Worm (Caenorhabditis elegans) whole organism, young adult: ENCODE results near the gene F20B6.6.

ENCODE experiments used
- B0261.1 ChIP-seq: sonication (generic microtip); optimal IDR thresholded peaks from 2 replicates; lab custom pipeline; 2016; ENCODE audit warnings: mild to moderate bottlenecking, missing genetic modification characterization, moderate library complexity, missing compliant biosample characterization
- C06A6.2 ChIP-seq: fragments of 200-800 bp; sonication (Bioruptor generic); conservative IDR thresholded peaks from 2 replicates; pipeline ENCODE4 v1.3.6; 2022; ENCODE audit warnings: missing genetic modification characterization, missing compliant biosample characterization
- F22D6.2 ChIP-seq: sonication (generic microtip); optimal IDR thresholded peaks from 2 replicates; lab custom pipeline; 2016; ENCODE audit warnings: mild to moderate bottlenecking, missing genetic modification characterization, missing compliant biosample characterization
- F23B12.7 ChIP-seq: sonication (generic microtip); optimal IDR thresholded peaks from 2 replicates; lab custom pipeline; 2017; ENCODE audit warnings: missing genetic modification characterization, mild to moderate bottlenecking, missing compliant biosample characterization, antibody characterized with exemption, moderate library complexity; ENCODE audit not compliant: insufficient read depth
- F37B4.10 ChIP-seq: fragments of 200-800 bp; sonication (Bioruptor generic); IDR thresholded peaks from 2 replicates; pipeline ENCODE4 v1.3.6; 2022; ENCODE audit warnings: missing genetic modification characterization, missing compliant biosample characterization
- F39B2.1 ChIP-seq: fragments of 200-800 bp; sonication (Bioruptor generic); IDR thresholded peaks from 2 replicates; pipeline ENCODE4 v1.3.6; 2022; ENCODE audit warnings: missing genetic modification reagents, missing genetic modification characterization, missing compliant biosample characterization
- F49E8.2 ChIP-seq: sonication (generic microtip); optimal IDR thresholded peaks from 3 replicates; lab custom pipeline; 2017; ENCODE audit warnings: missing genetic modification characterization, mild to moderate bottlenecking, missing compliant biosample characterization, antibody characterized with exemption, moderate library complexity; ENCODE audit not compliant: insufficient read depth
- F52B5.7 ChIP-seq: sonication (generic microtip); optimal IDR thresholded peaks from 2 replicates; lab custom pipeline; 2016; ENCODE audit warnings: mild to moderate bottlenecking, missing genetic modification characterization, missing compliant biosample characterization
- F55B11.4 ChIP-seq: sonication (generic microtip); optimal IDR thresholded peaks from 2 replicates; lab custom pipeline; 2016; ENCODE audit warnings: missing compliant biosample characterization, missing genetic modification characterization, borderline replicate concordance; ENCODE audit not compliant: insufficient read depth
- F57C9.4 ChIP-seq: sonication (generic microtip); optimal IDR thresholded peaks from 2 replicates; lab custom pipeline; 2017; ENCODE audit warnings: mild to moderate bottlenecking, missing genetic modification characterization, missing compliant biosample characterization
- K11D2.4 ChIP-seq: fragments of 200-800 bp; sonication (Bioruptor generic); IDR thresholded peaks from 2 replicates; pipeline ENCODE4 v1.3.6; 2022; ENCODE audit warnings: missing genetic modification reagents, missing genetic modification characterization, missing compliant biosample characterization
- K12H6.12 ChIP-seq: fragments of 200-800 bp; sonication (Bioruptor generic); optimal IDR thresholded peaks from 2 replicates; lab custom pipeline; 2018; ENCODE audit warnings: mild to moderate bottlenecking, missing genetic modification characterization, missing compliant biosample characterization
- Y53F4B.3 ChIP-seq: fragments of 200-800 bp; sonication (Bioruptor generic); IDR thresholded peaks from 2 replicates; pipeline ENCODE4 v1.3.6; 2022; ENCODE audit warnings: missing genetic modification reagents, missing genetic modification characterization, missing compliant biosample characterization
- Y56A3A.18 ChIP-seq: fragments of 200-800 bp; sonication (Bioruptor generic); IDR thresholded peaks from 2 replicates; pipeline ENCODE4 v1.3.6; 2022; ENCODE audit warnings: missing genetic modification reagents, missing genetic modification characterization, missing compliant biosample characterization
- Y79H2A.3 ChIP-seq: fragments of 200-800 bp; sonication (Bioruptor generic); conservative IDR thresholded peaks from 2 replicates; pipeline ENCODE4 v1.3.6; 2022; ENCODE audit warnings: missing genetic modification reagents, missing genetic modification characterization, missing compliant biosample characterization
- Y95B8A.8 ChIP-seq: fragments of 200-800 bp; sonication (Bioruptor generic); IDR thresholded peaks from 2 replicates; pipeline ENCODE4 v1.3.6; 2022; ENCODE audit warnings: missing genetic modification reagents, missing genetic modification characterization, missing compliant biosample characterization
- ama-1 ChIP-seq, 3 experiments: fragments of 150-350 bp in 1 of 3; sonication (generic microtip) in 2 of 3; optimal IDR thresholded peaks; 2 replicates each; lab custom pipeline; 2014 to 2018; ENCODE audit warnings: missing biosample characterization in 2 of 3, missing genetic modification characterization in 2 of 3, missing genetic modification reagents in 2 of 3
- aptf-2 ChIP-seq: fragments of 200-800 bp; sonication (Bioruptor generic); conservative IDR thresholded peaks from 2 replicates; pipeline ENCODE4 v1.3.6; 2022; ENCODE audit warnings: missing genetic modification reagents, missing genetic modification characterization, missing compliant biosample characterization
- atf-7 ChIP-seq: sonication (generic microtip); optimal IDR thresholded peaks from 2 replicates; lab custom pipeline; 2017; ENCODE audit warnings: mild to moderate bottlenecking, missing genetic modification characterization, missing compliant biosample characterization
- attf-5 ChIP-seq: fragments of 200-800 bp; sonication (Bioruptor generic); optimal IDR thresholded peaks from 2 replicates; lab custom pipeline; 2018; ENCODE audit warnings: mild to moderate bottlenecking, missing genetic modification characterization, missing compliant biosample characterization
- ceh-79 ChIP-seq: sonication (generic microtip); optimal IDR thresholded peaks from 2 replicates; lab custom pipeline; 2017; ENCODE audit warnings: mild to moderate bottlenecking, missing genetic modification characterization, missing compliant biosample characterization
- chd-7 ChIP-seq: sonication (generic microtip); optimal IDR thresholded peaks from 2 replicates; lab custom pipeline; 2016; ENCODE audit warnings: mild to moderate bottlenecking, missing genetic modification characterization, moderate library complexity, missing compliant biosample characterization
- dpl-1 ChIP-seq: fragments of 150-350 bp; optimal IDR thresholded peaks from 2 replicates; lab custom pipeline; 2014; ENCODE audit warnings: missing biosample characterization, missing genetic modification reagents, missing genetic modification characterization
- efl-1 ChIP-seq: fragments of 150-350 bp; optimal IDR thresholded peaks from 2 replicates; lab custom pipeline; 2014; ENCODE audit warnings: missing biosample characterization, missing genetic modification reagents, missing genetic modification characterization
- ekl-4 ChIP-seq: fragments of 200-800 bp; sonication (Bioruptor generic); IDR thresholded peaks from 2 replicates; pipeline ENCODE4 v1.3.6; 2022; ENCODE audit warnings: missing genetic modification reagents, missing genetic modification characterization, missing compliant biosample characterization
- ets-4 ChIP-seq: fragments of 200-800 bp; sonication (Bioruptor generic); optimal IDR thresholded peaks from 2 replicates; lab custom pipeline; 2018; ENCODE audit warnings: mild to moderate bottlenecking, missing genetic modification characterization, missing compliant biosample characterization
- gei-17 ChIP-seq: fragments of 200-800 bp; sonication (Bioruptor generic); optimal IDR thresholded peaks from 2 replicates; lab custom pipeline; 2018; ENCODE audit warnings: mild to moderate bottlenecking, missing genetic modification characterization, missing compliant biosample characterization
- hlh-12 ChIP-seq: sonication (generic microtip); optimal IDR thresholded peaks from 2 replicates; lab custom pipeline; 2016; ENCODE audit warnings: missing genetic modification characterization, missing compliant biosample characterization
- hmg-1.2 ChIP-seq: fragments of 200-800 bp; sonication (Bioruptor generic); IDR thresholded peaks from 2 replicates; pipeline ENCODE4 v1.3.6; 2022; ENCODE audit warnings: missing genetic modification reagents, missing genetic modification characterization, missing compliant biosample characterization
- hsf-1 ChIP-seq: fragments of 200-800 bp; sonication (Bioruptor generic); IDR thresholded peaks from 2 replicates; pipeline ENCODE4 v1.3.6; 2022; ENCODE audit warnings: missing genetic modification reagents, missing genetic modification characterization, missing compliant biosample characterization
- let-607 ChIP-seq, 2 experiments: fragments of 200-800 bp in 1 of 2; sonication (Bioruptor generic) in 1 of 2; sonication (generic microtip) in 1 of 2; optimal IDR thresholded peaks; 2 replicates each; lab custom pipeline; 2016 to 2018; ENCODE audit warnings: mild to moderate bottlenecking in 2 of 2, missing compliant biosample characterization in 2 of 2, missing genetic modification characterization in 2 of 2, moderate library complexity in 2 of 2, missing genotype in 1 of 2
- lin-35 ChIP-seq, 3 experiments: fragments of 150-350 bp in 2 of 3; sonication (generic microtip) in 1 of 3; optimal IDR thresholded peaks; 2 replicates each; lab custom pipeline; 2014 to 2018; ENCODE audit warnings: missing biosample characterization in 3 of 3, missing genetic modification characterization in 3 of 3, missing genetic modification reagents in 3 of 3
- lin-54 ChIP-seq: fragments of 200-800 bp; sonication (Bioruptor generic); optimal IDR thresholded peaks from 2 replicates; lab custom pipeline; 2018; ENCODE audit warnings: mild to moderate bottlenecking, missing genetic modification characterization, missing compliant biosample characterization
- lsl-1 ChIP-seq: fragments of 200-800 bp; sonication (Bioruptor generic); optimal IDR thresholded peaks from 2 replicates; lab custom pipeline; 2018; ENCODE audit warnings: mild to moderate bottlenecking, missing genetic modification characterization, moderate library complexity, missing compliant biosample characterization
- madf-10 ChIP-seq: sonication (generic microtip); optimal IDR thresholded peaks from 2 replicates; lab custom pipeline; 2016; ENCODE audit warnings: mild to moderate bottlenecking, missing genetic modification characterization, missing compliant biosample characterization
- mcd-1 ChIP-seq: fragments of 200-800 bp; sonication (Bioruptor generic); IDR thresholded peaks from 2 replicates; pipeline ENCODE4 v1.3.6; 2022; ENCODE audit warnings: missing genetic modification reagents, missing genetic modification characterization, missing compliant biosample characterization
- nfya-1 ChIP-seq: sonication (generic microtip); optimal IDR thresholded peaks from 2 replicates; lab custom pipeline; 2017; ENCODE audit warnings: antibody characterized with exemption, missing compliant biosample characterization, missing genetic modification characterization, borderline replicate concordance; ENCODE audit not compliant: insufficient read depth
- nfya-2 ChIP-seq: fragments of 200-800 bp; sonication (Bioruptor generic); IDR thresholded peaks from 2 replicates; pipeline ENCODE4 v1.3.6; 2022; ENCODE audit warnings: missing genetic modification reagents, missing genetic modification characterization, missing compliant biosample characterization
- nhr-80 ChIP-seq: sonication (generic microtip); optimal IDR thresholded peaks from 2 replicates; lab custom pipeline; 2016; ENCODE audit warnings: missing genetic modification characterization, missing compliant biosample characterization
- rpc-1 ChIP-seq, 2 experiments: fragments of 150-350 bp in 1 of 2; sonication (generic microtip) in 1 of 2; optimal IDR thresholded peaks; 2 replicates each; lab custom pipeline; 2014 to 2018; ENCODE audit warnings: missing biosample characterization in 1 of 2, missing genetic modification characterization in 1 of 2, missing genetic modification reagents in 1 of 2, missing genotype in 1 of 2
- sea-2 ChIP-seq: fragments of 200-800 bp; sonication (Bioruptor generic); IDR thresholded peaks from 2 replicates; pipeline ENCODE4 v1.3.6; 2022; ENCODE audit warnings: missing genetic modification characterization, missing compliant biosample characterization
- snpc-1.3 ChIP-seq: sonication (generic microtip); optimal IDR thresholded peaks from 2 replicates; lab custom pipeline; 2017; ENCODE audit warnings: missing genetic modification characterization, mild to moderate bottlenecking, missing compliant biosample characterization, antibody characterized with exemption, moderate library complexity, missing genotype, missing genetic modification reagents; ENCODE audit not compliant: insufficient read depth
- tlf-1 ChIP-seq: fragments of 200-800 bp; sonication (Bioruptor generic); optimal IDR thresholded peaks from 2 replicates; lab custom pipeline; 2018; ENCODE audit warnings: mild to moderate bottlenecking, missing genetic modification characterization, missing compliant biosample characterization
- ztf-18 ChIP-seq: sonication (generic microtip); optimal IDR thresholded peaks from 2 replicates; lab custom pipeline; 2016; ENCODE audit warnings: missing genotype, mild to moderate bottlenecking, missing genetic modification characterization, missing compliant biosample characterization
- ztf-22 ChIP-seq: fragments of 200-800 bp; sonication (Bioruptor generic); optimal IDR thresholded peaks from 2 replicates; lab custom pipeline; 2018; ENCODE audit warnings: mild to moderate bottlenecking, missing genetic modification characterization, moderate library complexity, missing compliant biosample characterization
- ztf-28 ChIP-seq: fragments of 200-800 bp; sonication (Bioruptor generic); IDR thresholded peaks from 2 replicates; pipeline ENCODE4 v1.3.6; 2022; ENCODE audit warnings: missing genetic modification reagents, missing genetic modification characterization, missing compliant biosample characterization
- ztf-3 ChIP-seq: fragments of 200-800 bp; sonication (Bioruptor generic); optimal IDR thresholded peaks from 2 replicates; lab custom pipeline; 2018; ENCODE audit warnings: mild to moderate bottlenecking, missing genetic modification characterization, missing compliant biosample characterization

Gene F20B6.6

DNA sequence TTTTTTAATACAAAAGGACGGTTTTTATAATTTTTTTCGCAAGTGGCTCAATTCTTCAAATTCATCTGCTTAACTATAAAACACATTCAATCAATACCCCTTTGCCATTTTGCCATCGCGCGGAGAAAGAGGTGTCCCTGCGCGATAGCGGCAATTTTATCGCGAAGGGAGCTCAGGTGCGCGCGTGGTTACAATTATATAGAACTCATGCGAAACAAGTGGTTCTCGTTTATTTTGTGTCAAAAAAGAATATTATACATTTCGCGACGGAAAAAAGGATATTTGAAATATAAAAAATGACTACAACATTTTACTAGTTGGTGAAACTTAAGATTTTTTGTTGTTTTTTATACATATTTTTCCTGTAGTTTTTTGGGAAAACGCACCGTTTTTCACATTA, 7.1 kb upstream of the F20B6.6 start (continued):
- TF ChIP-seq F39B2.1 (peak; percentile 64; the same call in 1 of the 2 replicates), Y53F4B.3 (GFP tag; lab: Robert Waterston, UW) (no peak), nhr-80 (tag; lab: Kevin White, UChicago) (peak; percentile 90), K11D2.4 (GFP tag; lab: Robert Waterston, UW) (peak; percentile 99), F37B4.10 (peak; percentile 97), lin-35 (GFP tag; optimal IDR thresholded peaks at IDR 0.05; lab: Kevin White, UChicago) (peak in 2 of 3 experiments; percentile 80 to 99), attf-5 (GFP tag; lab: Kevin White, UChicago) (peak; percentile 54), nfya-2 (0 out of 2 replicates have a peak, but pooled peaks have one; percentile 28), F57C9.4 (tag; lab: Kevin White, UChicago) (peak; percentile 68), ztf-3 (GFP tag; lab: Kevin White, UChicago) (peak; percentile 90), efl-1 (GFP tag; lab: Kevin White, UChicago) (no peak), sea-2 (GFP tag; lab: Robert Waterston, UW) (0 out of 2 replicates have a peak, but pooled peaks have one; percentile 35), ama-1 (optimal IDR thresholded peaks at IDR 0.05; lab: Kevin White, UChicago) (no peak), ama-1 (GFP tag; optimal IDR thresholded peaks at IDR 0.05; lab: Kevin White, UChicago) (peak; percentile 26 to 68), let-607 (tag; optimal IDR thresholded peaks at IDR 0.05; lab: Kevin White, UChicago) (peak; percentile 75 to 94), madf-10 (peak; percentile 96), B0261.1 (tag; lab: Kevin White, UChicago) (peak; percentile 49), hlh-12 (tag; lab: Kevin White, UChicago) (no peak), ztf-28 (GFP tag; lab: Robert Waterston, UW) (no peak), C06A6.2 (peak; percentile 98), rpc-1 (optimal IDR thresholded peaks at IDR 0.05; lab: Kevin White, UChicago) (peak; percentile 14), rpc-1 (tag; optimal IDR thresholded peaks at IDR 0.05; lab: Kevin White, UChicago) (no peak), snpc-1.3 (tag; lab: Kevin White, UChicago) (peak; percentile 75), chd-7 (tag; lab: Kevin White, UChicago) (peak; percentile 96), lsl-1 (GFP tag; lab: Kevin White, UChicago) (no peak), ekl-4 (GFP tag; lab: Robert Waterston, UW) (peak; percentile 95), ztf-18 (tag; lab: Kevin White, UChicago) (peak; percentile 68), ztf-22 (GFP tag; lab: Kevin White, UChicago) (peak; percentile 63), K12H6.12 (peak; percentile 98), aptf-2 (0 out of 2 replicates have a peak, but pooled peaks have one; percentile 57), mcd-1 (peak; percentile 92), F49E8.2 (peak; percentile 6), atf-7 (peak; percentile 98), tlf-1 (GFP tag; lab: Kevin White, UChicago) (peak; percentile 99), lin-54 (peak; percentile 91), Y95B8A.8 (peak; percentile 59; the same call in 1 of the 2 replicates), hmg-1.2 (GFP tag; lab: Robert Waterston, UW) (peak; percentile 90), F23B12.7 (peak; percentile 97), F22D6.2 (tag; lab: Kevin White, UChicago) (peak; percentile 96), F55B11.4 (no peak), F52B5.7 (peak; percentile 96), ceh-79 (tag; lab: Kevin White, UChicago) (peak; percentile 57), Y79H2A.3 (GFP tag; lab: Robert Waterston, UW) (no peak), gei-17 (peak; percentile 98), hsf-1 (GFP tag; lab: Robert Waterston, UW) (0 out of 2 replicates have a peak, but pooled peaks have one; percentile 28), Y56A3A.18 (GFP tag; lab: Robert Waterston, UW) (peak; percentile 100), nfya-1 (no peak), ets-4 (GFP tag; lab: Kevin White, UChicago) (peak; percentile 90), dpl-1 (GFP tag; lab: Kevin White, UChicago) (no peak)
